Worm (Caenorhabditis elegans) whole organism, L4 larva: Measurements from ENCODE around the gene srxa-2.
A peak's percentile ranks its signal among the peaks of the same experiment; 100 is the strongest.

Experiments
- F10B5.3 ChIP-seq: sonication (generic microtip); optimal IDR thresholded peaks from 2 replicates; lab custom pipeline; 2016; ENCODE audit warnings: mild to moderate bottlenecking, missing genetic modification characterization, missing compliant biosample characterization
- F26F4.8 ChIP-seq: fragments of 200-800 bp; sonication (Bioruptor generic); conservative IDR thresholded peaks from 2 replicates; pipeline ENCODE4 v1.3.6; 2022; ENCODE audit warnings: missing genetic modification characterization, missing compliant biosample characterization
- R02D3.7 ChIP-seq: fragments of 150-350 bp; sonication (generic microtip); optimal IDR thresholded peaks from 3 replicates; lab custom pipeline; 2014; ENCODE audit warnings: missing biosample characterization, missing genetic modification characterization
- Y105C5A.15 ChIP-seq: fragments of 200-800 bp; sonication (Bioruptor generic); IDR thresholded peaks from 2 replicates; pipeline ENCODE4 v1.3.6; 2022; ENCODE audit warnings: missing genetic modification characterization, missing compliant biosample characterization
- Y5F2A.4 ChIP-seq: fragments of 200-800 bp; sonication (Bioruptor generic); optimal IDR thresholded peaks from 2 replicates; lab custom pipeline; 2018; ENCODE audit warnings: mild to moderate bottlenecking, missing genetic modification characterization, missing compliant biosample characterization
- Y75B8A.6 ChIP-seq: fragments of 200-800 bp; sonication (Bioruptor generic); IDR thresholded peaks from 2 replicates; pipeline ENCODE4 v1.3.6; 2022; ENCODE audit warnings: missing genetic modification reagents, missing genetic modification characterization, missing compliant biosample characterization
- aly-2 ChIP-seq: sonication (generic microtip); optimal IDR thresholded peaks from 2 replicates; lab custom pipeline; 2018; ENCODE audit warnings: missing biosample characterization, missing genetic modification characterization
- arid-1 ChIP-seq: fragments of 200-800 bp; sonication (Bioruptor generic); conservative IDR thresholded peaks from 2 replicates; pipeline ENCODE4 v1.3.6; 2022; ENCODE audit warnings: missing genetic modification reagents, missing genetic modification characterization, missing compliant biosample characterization
- attf-4 ChIP-seq: sonication (generic microtip); optimal IDR thresholded peaks from 3 replicates; lab custom pipeline; 2017; ENCODE audit warnings: missing biosample characterization, missing genetic modification characterization
- ceh-20 ChIP-seq: fragments of 200-800 bp; sonication (Bioruptor generic); IDR thresholded peaks from 2 replicates; pipeline ENCODE4 v1.3.6; 2022; ENCODE audit warnings: missing genetic modification reagents, missing genetic modification characterization, missing compliant biosample characterization
- ceh-32 ChIP-seq: sonication (generic microtip); optimal IDR thresholded peaks from 2 replicates; lab custom pipeline; 2016; ENCODE audit warnings: mild to moderate bottlenecking, missing genetic modification characterization, missing compliant biosample characterization; ENCODE audit not compliant: poor library complexity
- ceh-44 ChIP-seq: fragments of 200-800 bp; sonication (Bioruptor generic); IDR thresholded peaks from 2 replicates; pipeline ENCODE4 v1.3.6; 2022; ENCODE audit warnings: missing genetic modification reagents, missing genetic modification characterization, missing compliant biosample characterization
- ceh-82 ChIP-seq: sonication (generic microtip); optimal IDR thresholded peaks from 2 replicates; lab custom pipeline; 2017; ENCODE audit warnings: missing biosample characterization, missing genetic modification characterization
- ces-1 ChIP-seq: fragments of 150-350 bp; sonication (generic microtip); optimal IDR thresholded peaks from 4 replicates; lab custom pipeline; 2014; ENCODE audit warnings: missing biosample characterization, missing genetic modification reagents, missing genetic modification characterization
- cey-2 ChIP-seq: sonication (generic microtip); optimal IDR thresholded peaks from 3 replicates; lab custom pipeline; 2017; ENCODE audit warnings: missing genetic modification characterization, mild to moderate bottlenecking, missing compliant biosample characterization, antibody characterized with exemption, borderline replicate concordance; ENCODE audit not compliant: insufficient read depth
- ctbp-1 ChIP-seq: fragments of 200-800 bp; sonication (Bioruptor generic); IDR thresholded peaks from 2 replicates; pipeline ENCODE4 v1.3.6; 2022; ENCODE audit warnings: missing genetic modification reagents, missing genetic modification characterization, missing compliant biosample characterization
- daf-12 ChIP-seq: fragments of 150-350 bp; optimal IDR thresholded peaks from 2 replicates; lab custom pipeline; 2014; ENCODE audit warnings: missing biosample characterization, missing genetic modification reagents, missing genetic modification characterization
- daf-19 ChIP-seq: fragments of 200-800 bp; sonication (Bioruptor generic); conservative IDR thresholded peaks from 2 replicates; pipeline ENCODE4 v1.3.6; 2022; ENCODE audit warnings: missing genetic modification characterization, missing compliant biosample characterization
- daf-8 ChIP-seq: fragments of 200-800 bp; sonication (Bioruptor generic); IDR thresholded peaks from 2 replicates; pipeline ENCODE4 v1.3.6; 2022; ENCODE audit warnings: missing genetic modification characterization, missing compliant biosample characterization
- dmd-6 ChIP-seq: fragments of 200-800 bp; sonication (Bioruptor generic); IDR thresholded peaks from 2 replicates; pipeline ENCODE4 v1.3.6; 2022; ENCODE audit warnings: missing genetic modification reagents, missing genetic modification characterization, missing compliant biosample characterization
- dmd-9 ChIP-seq: fragments of 200-800 bp; sonication (Bioruptor generic); IDR thresholded peaks from 2 replicates; pipeline ENCODE4 v1.3.6; 2022; ENCODE audit warnings: missing genetic modification reagents, missing genetic modification characterization, missing compliant biosample characterization
- duxl-1 ChIP-seq: sonication (generic microtip); optimal IDR thresholded peaks from 2 replicates; lab custom pipeline; 2016; ENCODE audit warnings: mild to moderate bottlenecking, missing genetic modification characterization, moderate library complexity, missing compliant biosample characterization; ENCODE audit not compliant: poor library complexity
- dve-1 ChIP-seq: sonication (generic microtip); optimal IDR thresholded peaks from 2 replicates; lab custom pipeline; 2017; ENCODE audit warnings: antibody characterized with exemption, mild to moderate bottlenecking, missing genetic modification characterization, missing compliant biosample characterization; ENCODE audit not compliant: insufficient read depth
- egl-43 ChIP-seq: fragments of 200-800 bp; sonication (Bioruptor generic); IDR thresholded peaks from 2 replicates; pipeline ENCODE4 v1.3.6; 2022; ENCODE audit warnings: missing genetic modification reagents, missing genetic modification characterization, missing compliant biosample characterization
- gei-8 ChIP-seq: fragments of 200-800 bp; sonication (Bioruptor generic); optimal IDR thresholded peaks from 2 replicates; lab custom pipeline; 2018; ENCODE audit warnings: mild to moderate bottlenecking, missing genetic modification characterization, missing compliant biosample characterization
- hif-1 ChIP-seq, 2 experiments: sonication (generic microtip); optimal IDR thresholded peaks; 2 replicates each; lab custom pipeline; 2016 to 2017; ENCODE audit warnings: missing compliant biosample characterization in 2 of 2, missing genetic modification characterization in 2 of 2, missing genetic modification reagents in 2 of 2, missing genotype in 2 of 2, mild to moderate bottlenecking in 1 of 2
- hlh-11 ChIP-seq: fragments of 200-800 bp; sonication (Bioruptor generic); optimal IDR thresholded peaks from 2 replicates; lab custom pipeline; 2018; ENCODE audit warnings: mild to moderate bottlenecking, missing genetic modification characterization, missing compliant biosample characterization
- hlh-30 ChIP-seq: sonication (generic microtip); optimal IDR thresholded peaks from 2 replicates; lab custom pipeline; 2017; ENCODE audit warnings: antibody characterized with exemption, mild to moderate bottlenecking, missing genetic modification characterization, missing compliant biosample characterization; ENCODE audit not compliant: insufficient read depth
- hmg-1.1 ChIP-seq: fragments of 200-800 bp; sonication (Bioruptor generic); IDR thresholded peaks from 2 replicates; pipeline ENCODE4 v1.3.6; 2022; ENCODE audit warnings: missing genetic modification reagents, missing genetic modification characterization, missing compliant biosample characterization
- lin-13 ChIP-seq: fragments of 150-350 bp; optimal IDR thresholded peaks from 2 replicates; lab custom pipeline; 2014; ENCODE audit warnings: missing biosample characterization, missing genetic modification reagents, missing genetic modification characterization
- lin-38 ChIP-seq: fragments of 200-800 bp; sonication (Bioruptor generic); IDR thresholded peaks from 2 replicates; pipeline ENCODE4 v1.3.6; 2022; ENCODE audit warnings: missing genetic modification reagents, missing genetic modification characterization, missing compliant biosample characterization
- lir-3 ChIP-seq: sonication (generic microtip); optimal IDR thresholded peaks from 2 replicates; lab custom pipeline; 2016; ENCODE audit warnings: mild to moderate bottlenecking, missing genetic modification characterization, missing compliant biosample characterization
- mxl-3 ChIP-seq: fragments of 200-800 bp; sonication (Bioruptor generic); optimal IDR thresholded peaks from 2 replicates; lab custom pipeline; 2018; ENCODE audit warnings: mild to moderate bottlenecking, missing genetic modification characterization, missing compliant biosample characterization
- nhr-237 ChIP-seq: sonication (generic microtip); optimal IDR thresholded peaks from 2 replicates; lab custom pipeline; 2017; ENCODE audit warnings: missing biosample characterization, missing genetic modification characterization
- nhr-25 ChIP-seq: sonication (generic microtip); optimal IDR thresholded peaks from 2 replicates; lab custom pipeline; 2017; ENCODE audit warnings: missing genetic modification characterization, mild to moderate bottlenecking, missing compliant biosample characterization, antibody characterized with exemption, moderate library complexity, borderline replicate concordance; ENCODE audit not compliant: insufficient read depth
- nhr-6 ChIP-seq: fragments of 150-350 bp; optimal IDR thresholded peaks from 2 replicates; lab custom pipeline; 2014; ENCODE audit warnings: missing biosample characterization, missing genetic modification characterization
- nhr-76 ChIP-seq: fragments of 150-350 bp; optimal IDR thresholded peaks from 2 replicates; lab custom pipeline; 2014; ENCODE audit warnings: missing biosample characterization, missing genetic modification characterization
- nhr-77 ChIP-seq: fragments of 150-350 bp; optimal IDR thresholded peaks from 2 replicates; lab custom pipeline; 2014; ENCODE audit warnings: missing biosample characterization, missing genetic modification characterization
- pha-4 ChIP-seq, 2 experiments: fragments of 150-350 bp in 1 of 2; fragments of 200-800 bp in 1 of 2; sonication (Bioruptor generic) in 1 of 2; IDR thresholded peaks in 1 of 2; optimal IDR thresholded peaks in 1 of 2; 2 replicates each; pipeline versions ENCODE4 v1.3.6 to Lab custom; 2014 to 2022; ENCODE audit warnings: missing genetic modification characterization in 2 of 2, missing genetic modification reagents in 2 of 2, missing biosample characterization in 1 of 2, missing compliant biosample characterization in 1 of 2
- rbr-2 ChIP-seq: sonication (generic microtip); optimal IDR thresholded peaks from 2 replicates; lab custom pipeline; 2016; ENCODE audit warnings: missing genotype, missing genetic modification characterization, missing compliant biosample characterization
- saeg-2 ChIP-seq: fragments of 200-800 bp; sonication (Bioruptor generic); IDR thresholded peaks from 2 replicates; pipeline ENCODE4 v1.3.6; 2022; ENCODE audit warnings: missing genetic modification reagents, missing genetic modification characterization, missing compliant biosample characterization
- sdz-12 ChIP-seq: fragments of 200-800 bp; sonication (Bioruptor generic); optimal IDR thresholded peaks from 2 replicates; lab custom pipeline; 2018; ENCODE audit warnings: mild to moderate bottlenecking, missing genetic modification characterization, missing compliant biosample characterization
- snpc-4 ChIP-seq: fragments of 150-350 bp; optimal IDR thresholded peaks from 2 replicates; lab custom pipeline; 2014; ENCODE audit warnings: missing biosample characterization, missing genetic modification characterization
- spr-1 ChIP-seq: sonication (generic microtip); optimal IDR thresholded peaks from 2 replicates; lab custom pipeline; 2016; ENCODE audit warnings: mild to moderate bottlenecking, missing genetic modification characterization, missing compliant biosample characterization
- tag-97 ChIP-seq: fragments of 200-800 bp; sonication (Bioruptor generic); IDR thresholded peaks from 2 replicates; pipeline ENCODE4 v1.3.6; 2022; ENCODE audit warnings: missing genetic modification characterization, missing compliant biosample characterization
- unc-39 ChIP-seq: sonication (generic microtip); optimal IDR thresholded peaks from 2 replicates; lab custom pipeline; 2017; ENCODE audit warnings: missing biosample characterization, missing genetic modification characterization
- zag-1 ChIP-seq: fragments of 150-350 bp; optimal IDR thresholded peaks from 2 replicates; lab custom pipeline; 2014; ENCODE audit warnings: missing biosample characterization, missing genetic modification characterization
- zip-2 ChIP-seq: fragments of 150-350 bp; optimal IDR thresholded peaks from 2 replicates; lab custom pipeline; 2014; ENCODE audit warnings: missing biosample characterization, missing genetic modification characterization
- ztf-11 ChIP-seq: fragments of 150-350 bp; optimal IDR thresholded peaks from 2 replicates; lab custom pipeline; 2014; ENCODE audit warnings: missing biosample characterization, missing genetic modification characterization
- ztf-7 ChIP-seq: fragments of 150-350 bp; optimal IDR thresholded peaks from 2 replicates; lab custom pipeline; 2014; ENCODE audit warnings: missing biosample characterization, missing genetic modification characterization

The srxa-2 gene

DNA sequence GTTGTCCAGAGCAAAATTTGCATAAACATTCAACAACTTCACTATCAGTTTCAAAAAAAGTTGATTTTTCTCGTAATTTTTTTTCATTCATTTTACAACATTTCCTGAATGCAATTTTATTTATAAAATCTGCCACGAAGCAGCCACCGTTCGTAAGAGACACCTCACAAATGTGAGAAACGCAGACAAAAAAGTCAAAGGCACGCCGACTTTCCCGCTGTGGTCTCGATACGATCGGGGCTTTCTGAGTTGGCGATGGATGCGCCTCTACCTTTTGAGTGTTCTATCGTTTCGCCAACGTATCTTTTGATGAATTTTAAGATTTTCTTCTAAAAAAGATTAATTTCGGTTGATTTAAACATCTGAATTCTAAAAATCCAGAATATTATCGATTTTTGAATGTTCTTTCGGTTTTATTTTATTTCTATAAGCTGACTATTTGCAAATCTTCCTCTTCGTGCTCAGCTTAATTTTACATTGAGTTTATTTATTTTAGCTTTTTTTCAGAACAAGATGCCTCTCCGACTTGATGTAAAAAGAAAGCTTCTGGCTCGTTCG is 36.1 kb downstream of the srxa-2 start, which contains the start of gene copb-2 (continued):
- TF ChIP-seq mxl-3: no peak
- TF ChIP-seq cey-2 (tag; lab: Kevin White, UChicago): no peak
- TF ChIP-seq dmd-9 (GFP tag; lab: Robert Waterston, UW): no peak
- TF ChIP-seq ctbp-1 (GFP tag; lab: Robert Waterston, UW): no peak
- no peak for TF ChIP-seq Y105C5A.15
- no peak for TF ChIP-seq gei-8 (GFP tag; lab: Kevin White, UChicago)
- TF ChIP-seq ceh-44: no peak
- no peak for TF ChIP-seq unc-39 (tag; lab: Kevin White, UChicago)
- no peak for TF ChIP-seq daf-8
- TF ChIP-seq daf-19 (GFP tag; lab: Robert Waterston, UW): no peak
- no peak for TF ChIP-seq zip-2 (tag; lab: Kevin White, UChicago)
- no peak for TF ChIP-seq pha-4 (GFP tag; IDR thresholded peaks at IDR 0.05; lab: Robert Waterston, UW)
- TF ChIP-seq pha-4 (tag; optimal IDR thresholded peaks at IDR 0.05; lab: Kevin White, UChicago): no peak
- no peak for TF ChIP-seq saeg-2 (GFP tag; lab: Robert Waterston, UW)
- no peak for TF ChIP-seq sdz-12 (GFP tag; lab: Kevin White, UChicago)
- TF ChIP-seq lin-38 (GFP tag; lab: Robert Waterston, UW): no peak
- TF ChIP-seq ces-1 (GFP tag; lab: Kevin White, UChicago): no peak
- TF ChIP-seq ceh-20 (GFP tag; lab: Robert Waterston, UW): no peak
- TF ChIP-seq F10B5.3 (tag; lab: Kevin White, UChicago): no peak
- TF ChIP-seq arid-1 (GFP tag; lab: Robert Waterston, UW): no peak
- peak; percentile 83 for TF ChIP-seq dve-1
- no peak for TF ChIP-seq F26F4.8
- no peak for TF ChIP-seq ztf-7 (tag; lab: Kevin White, UChicago)
- TF ChIP-seq tag-97 (GFP tag; lab: Robert Waterston, UW): no peak
- TF ChIP-seq hmg-1.1 (GFP tag; lab: Robert Waterston, UW): 0 out of 2 replicates have a peak, but pooled peaks have one; percentile 48
- TF ChIP-seq nhr-76 (tag; lab: Kevin White, UChicago): no peak
- TF ChIP-seq nhr-25: no peak
- no peak for TF ChIP-seq ceh-32
- no peak for TF ChIP-seq duxl-1 (tag; lab: Kevin White, UChicago)
- TF ChIP-seq R02D3.7 (tag; lab: Kevin White, UChicago): no peak
- TF ChIP-seq aly-2 (tag; lab: Kevin White, UChicago): no peak
- TF ChIP-seq egl-43: no peak
- TF ChIP-seq lir-3 (tag; lab: Kevin White, UChicago): no peak
- TF ChIP-seq snpc-4 (tag; lab: Kevin White, UChicago): no peak
- no peak for TF ChIP-seq zag-1 (tag; lab: Kevin White, UChicago)
- no peak for TF ChIP-seq ztf-11 (tag; lab: Kevin White, UChicago)
- TF ChIP-seq daf-12: no peak
- no peak for TF ChIP-seq Y5F2A.4 (GFP tag; lab: Kevin White, UChicago)
- no peak for TF ChIP-seq Y75B8A.6 (GFP tag; lab: Robert Waterston, UW)
- no peak for TF ChIP-seq ceh-82
- no peak for TF ChIP-seq hlh-11
- TF ChIP-seq spr-1: no peak
- TF ChIP-seq rbr-2 (tag; lab: Kevin White, UChicago): peak; percentile 51
- TF ChIP-seq lin-13 (GFP tag; lab: Kevin White, UChicago): peak; percentile 52
- TF ChIP-seq nhr-237 (tag; lab: Kevin White, UChicago): no peak
- no peak for TF ChIP-seq attf-4
- no peak for TF ChIP-seq nhr-77 (tag; lab: Kevin White, UChicago)
- TF ChIP-seq nhr-6: peak; percentile 61
- no peak; the same call in 1 of the 2 replicates for TF ChIP-seq dmd-6 (GFP tag; lab: Robert Waterston, UW)
- TF ChIP-seq hif-1 (tag; optimal IDR thresholded peaks at IDR 0.05; lab: Kevin White, UChicago): no peak
- peak; percentile 52 for TF ChIP-seq hlh-30 (tag; lab: Kevin White, UChicago)
